Fruit fly (Drosophila melanogaster): ENCODE measurements around the gene ck.
A peak's percentile ranks its signal among the peaks of the same experiment; 100 is the strongest.

The ck gene

DNA sequence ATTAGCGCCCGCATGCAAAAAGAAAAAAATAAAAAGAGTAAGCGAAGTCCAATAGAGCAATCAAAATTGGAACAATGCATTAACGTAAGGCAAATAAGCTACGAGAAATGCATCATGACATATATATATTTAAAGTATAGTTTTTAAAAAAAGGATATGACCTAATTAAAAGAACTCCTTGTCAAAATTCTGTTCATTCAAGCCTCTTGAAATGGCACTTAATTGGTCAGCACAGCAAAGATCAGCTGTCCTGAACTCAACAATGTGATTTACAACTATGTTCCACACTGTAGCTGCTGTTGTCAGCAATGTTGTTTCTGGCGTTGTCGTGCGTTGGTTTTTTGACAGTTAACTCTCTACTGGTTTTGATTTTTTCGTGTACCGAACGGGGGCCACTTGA lies 55.8 kb downstream of the ck start:
- no peak for TF ChIP-seq CG8319 (GFP tag; optimal IDR thresholded peaks at IDR 0.05)
- TF ChIP-seq Gug (GFP tag; IDR thresholded peaks at IDR 0.05): no peak
- peak; percentile 59 for TF ChIP-seq Eip78C (GFP tag)
- no peak for TF ChIP-seq Sox14 (GFP tag; optimal IDR thresholded peaks at IDR 0.05)
- peak; percentile 19 for TF ChIP-seq Hr4 (GFP tag; optimal IDR thresholded peaks at IDR 0.05)
- TF ChIP-seq CG9139 (GFP tag; optimal IDR thresholded peaks at IDR 0.05): no peak

- TF ChIP-seq Smox (GFP tag; optimal IDR thresholded peaks at IDR 0.05): no peak
- no peak for TF ChIP-seq CG10669 (GFP tag; optimal IDR thresholded peaks at IDR 0.05)
- TF ChIP-seq eg (GFP tag; IDR thresholded peaks at IDR 0.05): no peak
- TF ChIP-seq CG9139 (GFP tag; optimal IDR thresholded peaks at IDR 0.05): no peak
- TF ChIP-seq CG6163 (GFP tag; IDR thresholded peaks at IDR 0.05): no peak
- no peak for TF ChIP-seq topi (GFP tag; optimal IDR thresholded peaks at IDR 0.05)
- no peak for TF ChIP-seq CG7368 (GFP tag; optimal IDR thresholded peaks at IDR 0.05)
- TF ChIP-seq Sox102F (GFP tag; optimal IDR thresholded peaks at IDR 0.05): no peak
These were observed 57.3 kb downstream of the ck start for dm6 chr2L:15000360-15000759.

DNA sequence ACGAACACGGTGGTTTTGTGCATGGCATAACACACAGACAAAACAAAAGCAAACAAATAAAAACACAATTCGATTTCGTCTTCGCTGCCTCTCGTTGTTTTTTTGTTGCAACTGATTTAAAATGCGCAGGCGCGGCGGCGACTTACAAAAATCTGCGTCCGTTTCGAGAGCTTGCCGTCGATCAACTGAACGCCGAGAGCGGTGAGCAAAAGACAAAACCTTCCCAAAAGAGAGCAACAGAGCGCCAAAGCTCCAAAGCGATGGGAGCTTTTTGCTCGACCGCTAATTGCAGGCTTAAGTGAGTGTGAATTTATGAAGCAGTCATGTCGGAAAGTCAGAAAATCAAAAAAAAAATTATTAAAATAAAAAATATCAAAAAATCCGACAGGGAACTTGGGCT lies 60.3 kb downstream of the ck start, which contains the start of gene mol:
TSS of gene mol (minus strand) at position 190 of the 400 bp plus-strand sequence.
- TF ChIP-seq Blimp-1 (GFP tag; optimal IDR thresholded peaks at IDR 0.05) (peak; percentile 24), topi (GFP tag; optimal IDR thresholded peaks at IDR 0.05) (no peak), vri (GFP tag; optimal IDR thresholded peaks at IDR 0.05) (peak; percentile 34), ss (GFP tag; optimal IDR thresholded peaks at IDR 0.05) (peak; percentile 61 to 66), CG1621 (tag; optimal IDR thresholded peaks at IDR 0.05) (peak; percentile 21), Hr39 (GFP tag; optimal IDR thresholded peaks at IDR 0.05) (no peak), CG9139 (GFP tag; optimal IDR thresholded peaks at IDR 0.05) (peak; percentile 60), Hr38 (GFP tag; optimal IDR thresholded peaks at IDR 0.05) (no peak), Lpt (GFP tag; optimal IDR thresholded peaks at IDR 0.05) (no peak), Hr4 (GFP tag; optimal IDR thresholded peaks at IDR 0.05) (no peak), Sox15 (GFP tag; optimal IDR thresholded peaks at IDR 0.05) (no peak), dsx (GFP tag; optimal IDR thresholded peaks at IDR 0.05; ENCODE audit: poor library complexity, severe bottlenecking) (peak; percentile 56), Ets96B (tag; optimal IDR thresholded peaks at IDR 0.05) (peak; percentile 3), CG6163 (GFP tag; IDR thresholded peaks at IDR 0.05) (peak; percentile 62), Eip78C (GFP tag) (peak; percentile 66), CG6808 (GFP tag; optimal IDR thresholded peaks at IDR 0.05) (peak; percentile 7), CG8119 (GFP tag; IDR thresholded peaks at IDR 0.05) (no peak; the same call in 1 of the 3 replicates), eg (GFP tag; IDR thresholded peaks at IDR 0.05) (peak; percentile 51), dac (GFP tag; optimal IDR thresholded peaks at IDR 0.05) (no peak), CG15336 (GFP tag; IDR thresholded peaks at IDR 0.05) (peak; percentile 20; the same call in 1 of the 2 replicates)

dm6 chr2L:14995594-14996463 lies 61.8 kb downstream of the ck start:
- TF ChIP-seq Eip75B (GFP tag; optimal IDR thresholded peaks at IDR 0.05) (peak; percentile 89), vri (GFP tag; optimal IDR thresholded peaks at IDR 0.05) (peak; percentile 90), OdsH (GFP tag; optimal IDR thresholded peaks at IDR 0.05) (peak; percentile 95), CG8632 (GFP tag; optimal IDR thresholded peaks at IDR 0.05) (peak; percentile 96), lz (GFP tag; optimal IDR thresholded peaks at IDR 0.05) (peak; percentile 73), acj6 (GFP tag; optimal IDR thresholded peaks at IDR 0.05) (peak; percentile 95), net (GFP tag; optimal IDR thresholded peaks at IDR 0.05) (peak; percentile 93), CG31627 (GFP tag; optimal IDR thresholded peaks at IDR 0.05) (peak; percentile 54), ss (GFP tag; optimal IDR thresholded peaks at IDR 0.05) (peak; percentile 97), achi (GFP tag; optimal IDR thresholded peaks at IDR 0.05) (peak; percentile 95), CG8319 (GFP tag; optimal IDR thresholded peaks at IDR 0.05) (peak; percentile 86), pdm3 (GFP tag; optimal IDR thresholded peaks at IDR 0.05) (peak; percentile 79), CG34406 (GFP tag; optimal IDR thresholded peaks at IDR 0.05) (peak; percentile 96), CG11294 (GFP tag; IDR thresholded peaks at IDR 0.05) (peak; percentile 91), fkh (GFP tag; optimal IDR thresholded peaks at IDR 0.05) (peak; percentile 85), CG1621 (tag; optimal IDR thresholded peaks at IDR 0.05) (peak; percentile 89), topi (GFP tag; optimal IDR thresholded peaks at IDR 0.05) (peak; percentile 70), CG11762 (GFP tag; optimal IDR thresholded peaks at IDR 0.05; ENCODE audit: insufficient read depth) (peak; percentile 92), Hr39 (GFP tag; optimal IDR thresholded peaks at IDR 0.05) (peak; percentile 61), svp (GFP tag) (peak; percentile 85), esn (GFP tag; optimal IDR thresholded peaks at IDR 0.05) (peak; percentile 86), fd59A (GFP tag; optimal IDR thresholded peaks at IDR 0.05) (peak; percentile 95), CG6854 (GFP tag; optimal IDR thresholded peaks at IDR 0.05) (peak; percentile 89), CG7368 (GFP tag; optimal IDR thresholded peaks at IDR 0.05) (peak; percentile 89)
